Worm (Caenorhabditis elegans): Measurements from ENCODE around the gene C17H11.6.

Gene C17H11.6

ce11 chrX:8163555-8163954 is 40.0 kb downstream of the C17H11.6 start (continued):
- peak; percentile 33; the same call in 1 of the 2 replicates for TF ChIP-seq php-3 (GFP tag; IDR thresholded peaks at IDR 0.05)
- TF ChIP-seq lin-29 (GFP tag; IDR thresholded peaks at IDR 0.05), result 0 out of 2 replicates have a peak, but pooled peaks have one; percentile 22
- TF ChIP-seq mxl-3 (GFP tag; optimal IDR thresholded peaks at IDR 0.05), result no peak
- TF ChIP-seq arid-1 (GFP tag; conservative IDR thresholded peaks at IDR 0.05), result no peak
- peak; percentile 22 for TF ChIP-seq hlh-11 (tag; optimal IDR thresholded peaks at IDR 0.05)
- no peak for TF ChIP-seq lin-15B (tag; optimal IDR thresholded peaks at IDR 0.05)
- no peak for TF ChIP-seq nhr-25 (tag; optimal IDR thresholded peaks at IDR 0.05; ENCODE audit: borderline replicate concordance, insufficient read depth)
- peak; percentile 82 for TF ChIP-seq rbr-2 (tag; optimal IDR thresholded peaks at IDR 0.05)
- TF ChIP-seq mep-1 (tag; optimal IDR thresholded peaks at IDR 0.05), result peak; percentile 74
- peak; percentile 25 for TF ChIP-seq fkh-10 (GFP tag; optimal IDR thresholded peaks at IDR 0.05)
- TF ChIP-seq F44E2.7 (GFP tag; IDR thresholded peaks at IDR 0.05), result no peak
- peak; percentile 24 for TF ChIP-seq spr-1 (tag; optimal IDR thresholded peaks at IDR 0.05)
- TF ChIP-seq zip-11 (GFP tag; IDR thresholded peaks at IDR 0.05), result no peak
- TF ChIP-seq lsy-2 (tag; optimal IDR thresholded peaks at IDR 0.05), result peak in 1 of 2 experiments; percentile 15
- 0 out of 2 replicates have a peak, but pooled peaks have one; percentile 15 for TF ChIP-seq ceh-44 (GFP tag; IDR thresholded peaks at IDR 0.05)
- no peak for TF ChIP-seq ama-1 (optimal IDR thresholded peaks at IDR 0.05)
- 0 out of 4 replicates have a peak, but pooled peaks of 1 of the 2 experiments have one; percentile 55 for TF ChIP-seq madf-5 (GFP tag; IDR thresholded peaks at IDR 0.05)
- TF ChIP-seq nhr-10 (tag; optimal IDR thresholded peaks at IDR 0.05), result no peak
- TF ChIP-seq nhr-41 (GFP tag; IDR thresholded peaks at IDR 0.05), result no peak
- TF ChIP-seq daf-12 (tag; optimal IDR thresholded peaks at IDR 0.05), result no peak
- no peak for TF ChIP-seq dpl-1 (GFP tag; optimal IDR thresholded peaks at IDR 0.05)
- TF ChIP-seq nhr-6 (tag; optimal IDR thresholded peaks at IDR 0.05), result no peak
- TF ChIP-seq skn-1 (tag; optimal IDR thresholded peaks at IDR 0.05), result no peak
- no peak for TF ChIP-seq ZK337.2 (GFP tag; IDR thresholded peaks at IDR 0.05)
- TF ChIP-seq ZK546.5 (tag; optimal IDR thresholded peaks at IDR 0.05), result no peak
- no peak for TF ChIP-seq ceh-32 (tag; optimal IDR thresholded peaks at IDR 0.05; ENCODE audit: poor library complexity)
- peak; percentile 46; the same call in 1 of the 2 replicates for TF ChIP-seq madf-9 (GFP tag; conservative IDR thresholded peaks at IDR 0.05)
- no peak for TF ChIP-seq nhr-28 (tag; optimal IDR thresholded peaks at IDR 0.05)
- no peak for TF ChIP-seq Y105C5A.15 (GFP tag; IDR thresholded peaks at IDR 0.05)
- peak in 1 of 2 experiments; percentile 40 for TF ChIP-seq hif-1 (tag; optimal IDR thresholded peaks at IDR 0.05)

ce11 chrX:8162793-8163192 is 40.8 kb downstream of the C17H11.6 start, which contains the start of gene F22F1.3:
F22F1.3 (minus strand) TSS chrX:8163073.
- TF ChIP-seq Y5F2A.4 (GFP tag; optimal IDR thresholded peaks at IDR 0.05) (no peak), unc-62 (GFP tag; optimal IDR thresholded peaks at IDR 0.05 in 1 of 2) (peak in 1 of 2 experiments; percentile 98), unc-62 (tag; optimal IDR thresholded peaks at IDR 0.05) (no peak)

ce11 chrX:8160016-8160415 is 43.6 kb downstream of the C17H11.6 start:
- no peak for TF ChIP-seq gei-8 (GFP tag; optimal IDR thresholded peaks at IDR 0.05)
- TF ChIP-seq nhr-102 (tag; optimal IDR thresholded peaks at IDR 0.05), result no peak
- no peak for TF ChIP-seq mdt-29 (GFP tag; IDR thresholded peaks at IDR 0.05)
- TF ChIP-seq nhr-6 (tag; optimal IDR thresholded peaks at IDR 0.05), result no peak
- no peak for TF ChIP-seq daf-16 (GFP tag; optimal IDR thresholded peaks at IDR 0.05)
- peak; percentile 39 for TF ChIP-seq daf-16 (tag; optimal IDR thresholded peaks at IDR 0.05)
- no peak for TF ChIP-seq egl-43 (GFP tag; IDR thresholded peaks at IDR 0.05)
- no peak for TF ChIP-seq nhr-48 (tag; optimal IDR thresholded peaks at IDR 0.05)
- no peak for TF ChIP-seq R02D3.7 (tag; optimal IDR thresholded peaks at IDR 0.05)
- TF ChIP-seq spr-3 (GFP tag; optimal IDR thresholded peaks at IDR 0.05), result no peak
- TF ChIP-seq php-3 (GFP tag; IDR thresholded peaks at IDR 0.05), result no peak
- no peak for TF ChIP-seq nhr-41 (GFP tag; IDR thresholded peaks at IDR 0.05)
- no peak for TF ChIP-seq daf-12 (tag; optimal IDR thresholded peaks at IDR 0.05)
- no peak for TF ChIP-seq set-16 (GFP tag; IDR thresholded peaks at IDR 0.05)
- TF ChIP-seq zfp-3 (GFP tag; conservative IDR thresholded peaks at IDR 0.05), result no peak
- peak; percentile 57 for TF ChIP-seq dve-1 (tag; optimal IDR thresholded peaks at IDR 0.05; ENCODE audit: insufficient read depth)
- TF ChIP-seq Y48G9A.11 (GFP tag; IDR thresholded peaks at IDR 0.05), result no peak
- no peak for TF ChIP-seq nhr-25 (tag; optimal IDR thresholded peaks at IDR 0.05; ENCODE audit: borderline replicate concordance, insufficient read depth)
- no peak for TF ChIP-seq nhr-77 (tag; optimal IDR thresholded peaks at IDR 0.05)
- TF ChIP-seq ctbp-1 (GFP tag; IDR thresholded peaks at IDR 0.05), result no peak
- no peak for TF ChIP-seq nhr-28 (tag; optimal IDR thresholded peaks at IDR 0.05)
- no peak for TF ChIP-seq dmd-8 (GFP tag; IDR thresholded peaks at IDR 0.05)
